Worm (Caenorhabditis elegans) whole organism, L4 larva: ENCODE data around the gene npp-18.
A peak's percentile ranks its signal among the peaks of the same experiment; 100 is the strongest.

ENCODE experiments used
- F37D6.2 ChIP-seq: sonication (generic microtip); optimal IDR thresholded peaks from 2 replicates; lab custom pipeline; 2016; ENCODE audit warnings: mild to moderate bottlenecking, missing genetic modification characterization, missing compliant biosample characterization
- F49E8.2 ChIP-seq: sonication (generic microtip); optimal IDR thresholded peaks from 2 replicates; lab custom pipeline; 2016; ENCODE audit warnings: missing compliant biosample characterization, mild to moderate bottlenecking, missing genetic modification characterization, borderline replicate concordance
- T26A8.4 ChIP-seq: fragments of 200-800 bp; sonication (Bioruptor generic); IDR thresholded peaks from 2 replicates; pipeline ENCODE4 v1.3.6; 2022; ENCODE audit warnings: missing genetic modification characterization, missing compliant biosample characterization
- Y105C5A.15 ChIP-seq: fragments of 200-800 bp; sonication (Bioruptor generic); IDR thresholded peaks from 2 replicates; pipeline ENCODE4 v1.3.6; 2022; ENCODE audit warnings: missing genetic modification characterization, missing compliant biosample characterization
- Y75B8A.6 ChIP-seq: fragments of 200-800 bp; sonication (Bioruptor generic); IDR thresholded peaks from 2 replicates; pipeline ENCODE4 v1.3.6; 2022; ENCODE audit warnings: missing genetic modification reagents, missing genetic modification characterization, missing compliant biosample characterization
- ZK546.5 ChIP-seq, 2 experiments: sonication (generic microtip); optimal IDR thresholded peaks; 2 replicates each; lab custom pipeline; 2017; ENCODE audit warnings: missing biosample characterization in 2 of 2, missing genetic modification characterization in 2 of 2
- aha-1 ChIP-seq: fragments of 150-350 bp; peaks from one replicate; lab custom pipeline; 2014; ENCODE audit warnings: missing biosample characterization, missing genetic modification characterization
- ama-1 ChIP-seq: fragments of 150-350 bp; optimal IDR thresholded peaks from 2 replicates; lab custom pipeline; 2014; ENCODE audit warnings: inconsistent platforms, mixed read lengths
- ceh-28 ChIP-seq: fragments of 150-350 bp; optimal IDR thresholded peaks from 2 replicates; lab custom pipeline; 2014; ENCODE audit warnings: missing biosample characterization, missing genetic modification reagents, missing genetic modification characterization
- ceh-44 ChIP-seq: fragments of 200-800 bp; sonication (Bioruptor generic); IDR thresholded peaks from 2 replicates; pipeline ENCODE4 v1.3.6; 2022; ENCODE audit warnings: missing genetic modification reagents, missing genetic modification characterization, missing compliant biosample characterization
- ceh-82 ChIP-seq: sonication (generic microtip); optimal IDR thresholded peaks from 2 replicates; lab custom pipeline; 2017; ENCODE audit warnings: missing biosample characterization, missing genetic modification characterization
- ces-1 ChIP-seq: fragments of 150-350 bp; sonication (generic microtip); optimal IDR thresholded peaks from 4 replicates; lab custom pipeline; 2014; ENCODE audit warnings: missing biosample characterization, missing genetic modification reagents, missing genetic modification characterization
- daf-16 ChIP-seq, 3 experiments: sonication (generic microtip); optimal IDR thresholded peaks; 2 replicates each; lab custom pipeline; 2016 to 2017; ENCODE audit warnings: missing genetic modification characterization in 3 of 3, missing genetic modification reagents in 3 of 3, mild to moderate bottlenecking in 2 of 3, missing compliant biosample characterization in 2 of 3, missing biosample characterization in 1 of 3, moderate library complexity in 1 of 3
- daf-19 ChIP-seq: fragments of 200-800 bp; sonication (Bioruptor generic); conservative IDR thresholded peaks from 2 replicates; pipeline ENCODE4 v1.3.6; 2022; ENCODE audit warnings: missing genetic modification characterization, missing compliant biosample characterization
- dmd-6 ChIP-seq: fragments of 200-800 bp; sonication (Bioruptor generic); IDR thresholded peaks from 2 replicates; pipeline ENCODE4 v1.3.6; 2022; ENCODE audit warnings: missing genetic modification reagents, missing genetic modification characterization, missing compliant biosample characterization
- dmd-8 ChIP-seq: fragments of 200-800 bp; sonication (Bioruptor generic); IDR thresholded peaks from 2 replicates; pipeline ENCODE4 v1.3.6; 2022; ENCODE audit warnings: missing genetic modification characterization, missing compliant biosample characterization
- dpl-1 ChIP-seq: fragments of 150-350 bp; optimal IDR thresholded peaks from 2 replicates; lab custom pipeline; 2014; ENCODE audit warnings: missing biosample characterization, missing genetic modification reagents, missing genetic modification characterization
- dve-1 ChIP-seq: sonication (generic microtip); optimal IDR thresholded peaks from 2 replicates; lab custom pipeline; 2017; ENCODE audit warnings: antibody characterized with exemption, mild to moderate bottlenecking, missing genetic modification characterization, missing compliant biosample characterization; ENCODE audit not compliant: insufficient read depth
- egl-27 ChIP-seq: sonication (generic microtip); optimal IDR thresholded peaks from 3 replicates; lab custom pipeline; 2017; ENCODE audit warnings: missing biosample characterization, missing genetic modification reagents, missing genetic modification characterization
- fos-1 ChIP-seq: fragments of 150-350 bp; optimal IDR thresholded peaks from 2 replicates; lab custom pipeline; 2014; ENCODE audit warnings: missing biosample characterization, missing genetic modification characterization
- hlh-30 ChIP-seq: sonication (generic microtip); optimal IDR thresholded peaks from 2 replicates; lab custom pipeline; 2017; ENCODE audit warnings: antibody characterized with exemption, mild to moderate bottlenecking, missing genetic modification characterization, missing compliant biosample characterization; ENCODE audit not compliant: insufficient read depth
- jun-1 ChIP-seq: fragments of 150-350 bp; optimal IDR thresholded peaks from 2 replicates; lab custom pipeline; 2014; ENCODE audit warnings: missing biosample characterization, missing genetic modification reagents, missing genetic modification characterization
- lim-7 ChIP-seq: fragments of 200-800 bp; sonication (Bioruptor generic); IDR thresholded peaks from 2 replicates; pipeline ENCODE4 v1.3.6; 2022; ENCODE audit warnings: missing genetic modification characterization, missing compliant biosample characterization
- lin-38 ChIP-seq: fragments of 200-800 bp; sonication (Bioruptor generic); IDR thresholded peaks from 2 replicates; pipeline ENCODE4 v1.3.6; 2022; ENCODE audit warnings: missing genetic modification reagents, missing genetic modification characterization, missing compliant biosample characterization
- lsy-2 ChIP-seq, 2 experiments: fragments of 150-350 bp in 1 of 2; sonication (generic microtip) in 1 of 2; optimal IDR thresholded peaks; 2 replicates each; lab custom pipeline; 2014 to 2017; ENCODE audit warnings: missing biosample characterization in 2 of 2, missing genetic modification characterization in 2 of 2
- mdl-1 ChIP-seq, 2 experiments: fragments of 150-350 bp in 1 of 2; sonication (generic microtip) in 1 of 2; optimal IDR thresholded peaks; 2 replicates each; lab custom pipeline; 2014 to 2017; ENCODE audit warnings: missing biosample characterization in 2 of 2, missing genetic modification characterization in 2 of 2
- mdt-29 ChIP-seq: fragments of 200-800 bp; sonication (Bioruptor generic); IDR thresholded peaks from 2 replicates; pipeline ENCODE4 v1.3.6; 2022; ENCODE audit warnings: missing genetic modification reagents, missing genetic modification characterization, missing compliant biosample characterization
- mes-2 ChIP-seq: sonication (generic microtip); optimal IDR thresholded peaks from 2 replicates; lab custom pipeline; 2016; ENCODE audit warnings: missing genotype, mild to moderate bottlenecking, missing genetic modification characterization, missing compliant biosample characterization; ENCODE audit not compliant: poor library complexity, severe bottlenecking
- nhr-11 ChIP-seq: fragments of 150-350 bp; optimal IDR thresholded peaks from 2 replicates; lab custom pipeline; 2014; ENCODE audit warnings: missing biosample characterization, missing genetic modification characterization
- nhr-111 ChIP-seq: fragments of 200-800 bp; sonication (Bioruptor generic); optimal IDR thresholded peaks from 2 replicates; lab custom pipeline; 2018; ENCODE audit warnings: mild to moderate bottlenecking, missing genetic modification characterization, missing compliant biosample characterization
- nhr-237 ChIP-seq: sonication (generic microtip); optimal IDR thresholded peaks from 2 replicates; lab custom pipeline; 2017; ENCODE audit warnings: missing biosample characterization, missing genetic modification characterization
- nhr-25 ChIP-seq: sonication (generic microtip); optimal IDR thresholded peaks from 2 replicates; lab custom pipeline; 2017; ENCODE audit warnings: missing genetic modification characterization, mild to moderate bottlenecking, missing compliant biosample characterization, antibody characterized with exemption, moderate library complexity, borderline replicate concordance; ENCODE audit not compliant: insufficient read depth
- pqm-1 ChIP-seq: sonication (generic microtip); optimal IDR thresholded peaks from 2 replicates; lab custom pipeline; 2017; ENCODE audit warnings: missing biosample characterization, missing genetic modification characterization
- set-16 ChIP-seq: fragments of 200-800 bp; sonication (Bioruptor generic); IDR thresholded peaks from 2 replicates; pipeline ENCODE4 v1.3.6; 2022; ENCODE audit warnings: missing genetic modification reagents, missing genetic modification characterization, missing compliant biosample characterization
- skn-1 ChIP-seq: fragments of 150-350 bp; optimal IDR thresholded peaks from 2 replicates; lab custom pipeline; 2014; ENCODE audit warnings: missing biosample characterization, missing genetic modification characterization
- snpc-1.2 ChIP-seq: fragments of 200-800 bp; sonication (Bioruptor generic); IDR thresholded peaks from 2 replicates; pipeline ENCODE4 v1.3.6; 2022; ENCODE audit warnings: missing genetic modification reagents, missing genetic modification characterization, missing compliant biosample characterization
- spr-3 ChIP-seq: fragments of 200-800 bp; sonication (Bioruptor generic); optimal IDR thresholded peaks from 2 replicates; lab custom pipeline; 2018; ENCODE audit warnings: mild to moderate bottlenecking, missing genetic modification characterization, missing compliant biosample characterization
- tag-97 ChIP-seq: fragments of 200-800 bp; sonication (Bioruptor generic); IDR thresholded peaks from 2 replicates; pipeline ENCODE4 v1.3.6; 2022; ENCODE audit warnings: missing genetic modification characterization, missing compliant biosample characterization
- tra-1 ChIP-seq: fragments of 200-800 bp; sonication (Bioruptor generic); IDR thresholded peaks from 2 replicates; pipeline ENCODE4 v1.3.6; 2022; ENCODE audit warnings: missing genetic modification reagents, missing genetic modification characterization, missing compliant biosample characterization
- unc-39 ChIP-seq: sonication (generic microtip); optimal IDR thresholded peaks from 2 replicates; lab custom pipeline; 2017; ENCODE audit warnings: missing biosample characterization, missing genetic modification characterization
- unc-62 ChIP-seq, 3 experiments: fragments of 150-350 bp in 1 of 3; sonication (generic microtip); optimal IDR thresholded peaks in 2 of 3; peaks in 1 of 3; 1 replicate in 1 of 3; 2 replicates in 2 of 3; lab custom pipeline; 2014 to 2017; ENCODE audit warnings: missing biosample characterization in 3 of 3, missing genetic modification characterization in 3 of 3, missing genetic modification reagents in 3 of 3, missing genotype in 1 of 3
- vab-7 ChIP-seq: fragments of 200-800 bp; sonication (Bioruptor generic); IDR thresholded peaks from 2 replicates; pipeline ENCODE4 v1.3.6; 2022; ENCODE audit warnings: missing genetic modification reagents, missing genetic modification characterization, missing compliant biosample characterization
- zag-1 ChIP-seq: fragments of 150-350 bp; optimal IDR thresholded peaks from 2 replicates; lab custom pipeline; 2014; ENCODE audit warnings: missing biosample characterization, missing genetic modification characterization
- zip-2 ChIP-seq: fragments of 150-350 bp; optimal IDR thresholded peaks from 2 replicates; lab custom pipeline; 2014; ENCODE audit warnings: missing biosample characterization, missing genetic modification characterization
- ztf-11 ChIP-seq: fragments of 150-350 bp; optimal IDR thresholded peaks from 2 replicates; lab custom pipeline; 2014; ENCODE audit warnings: missing biosample characterization, missing genetic modification characterization

The npp-18 gene

DNA sequence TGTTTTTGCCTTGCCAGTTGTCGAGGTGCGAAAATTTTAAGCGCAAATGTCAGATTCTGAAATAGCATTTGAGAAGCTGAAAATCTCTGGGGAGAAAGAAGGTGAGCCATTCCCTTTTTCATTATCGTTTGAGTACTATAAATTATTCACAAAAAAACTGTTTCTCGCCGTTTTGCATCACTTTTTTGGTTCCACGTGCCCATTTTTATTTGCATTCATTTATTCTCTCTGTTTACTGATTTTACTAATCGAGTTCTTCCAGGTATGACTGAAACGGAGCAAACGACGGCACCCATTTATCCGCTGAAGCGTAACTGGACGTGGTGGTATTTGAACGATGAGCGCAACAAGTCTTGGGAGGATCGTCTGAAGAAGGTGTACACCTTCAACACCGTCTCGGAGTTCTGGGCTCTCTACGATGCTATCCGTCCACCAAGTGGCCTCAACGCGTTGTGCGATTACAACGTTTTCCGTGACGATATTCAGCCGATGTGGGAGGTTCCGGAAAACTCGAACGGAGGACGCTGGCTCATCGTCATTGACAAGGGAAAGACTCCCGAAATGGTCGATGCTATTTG is 47.0 kb downstream of the npp-18 start:
- TF ChIP-seq Y105C5A.15 (GFP tag; lab: Robert Waterston, UW) (peak; percentile 67; the same call in 1 of the 2 replicates), aha-1 (tag; lab: Kevin White, UChicago) (peak; percentile 61), daf-19 (GFP tag; lab: Robert Waterston, UW) (no peak), tra-1 (GFP tag; lab: Robert Waterston, UW) (no peak), snpc-1.2 (GFP tag; lab: Robert Waterston, UW) (peak; percentile 14; the same call in 1 of the 2 replicates), set-16 (GFP tag; lab: Robert Waterston, UW) (0 out of 2 replicates have a peak, but pooled peaks have one; percentile 4), jun-1 (no peak), dmd-8 (0 out of 2 replicates have a peak, but pooled peaks have one; percentile 14)
- TF ChIP-seq, all 104 proteins: peak for 5

- TF ChIP-seq F37D6.2 = no peak
- TF ChIP-seq nhr-11 (tag; lab: Kevin White, UChicago) = peak; percentile 77
- TF ChIP-seq mes-2 = peak; percentile 36
- no peak for TF ChIP-seq F49E8.2 (tag; lab: Kevin White, UChicago)
- no peak for TF ChIP-seq ces-1 (GFP tag; lab: Kevin White, UChicago)
- no peak for TF ChIP-seq dmd-8
- TF ChIP-seq mdl-1 (tag; optimal IDR thresholded peaks at IDR 0.05; lab: Kevin White, UChicago) = no peak
- no peak for TF ChIP-seq unc-62 (GFP tag; optimal IDR thresholded peaks at IDR 0.05 in 1 of 2; lab: Kevin White, UChicago)
- no peak for TF ChIP-seq unc-62 (tag; optimal IDR thresholded peaks at IDR 0.05; lab: Kevin White, UChicago)
- peak; percentile 37 for TF ChIP-seq dpl-1 (GFP tag; lab: Kevin White, UChicago)
- TF ChIP-seq vab-7 = no peak
- peak; percentile 40; the same call in 1 of the 2 replicates for TF ChIP-seq dmd-6
- no peak for TF ChIP-seq daf-16 (GFP tag; optimal IDR thresholded peaks at IDR 0.05; lab: Kevin White, UChicago)
- peak; percentile 62 for TF ChIP-seq daf-16 (tag; optimal IDR thresholded peaks at IDR 0.05; lab: Kevin White, UChicago)
- no peak for TF ChIP-seq jun-1
- TF ChIP-seq nhr-25 = no peak
- no peak for TF ChIP-seq aha-1 (tag; lab: Kevin White, UChicago)
- peak in 1 of 2 experiments; percentile 30 for TF ChIP-seq lsy-2 (tag; optimal IDR thresholded peaks at IDR 0.05; lab: Kevin White, UChicago)
- peak; percentile 1 for TF ChIP-seq pqm-1
- no peak for TF ChIP-seq Y105C5A.15 (GFP tag; lab: Robert Waterston, UW)
- no peak for TF ChIP-seq skn-1 (tag; lab: Kevin White, UChicago)
- no peak for TF ChIP-seq zag-1 (tag; lab: Kevin White, UChicago)
- TF ChIP-seq spr-3 = no peak
- TF ChIP-seq ceh-82 = no peak
- TF ChIP-seq zip-2 (tag; lab: Kevin White, UChicago) = no peak
- TF ChIP-seq tag-97 (GFP tag; lab: Robert Waterston, UW) = no peak
- TF ChIP-seq dve-1 (tag; lab: Kevin White, UChicago) = peak; percentile 73
- peak; percentile 18; the same call in 1 of the 2 replicates for TF ChIP-seq lin-38 (GFP tag; lab: Robert Waterston, UW)
- no peak for TF ChIP-seq unc-39 (tag; lab: Kevin White, UChicago)
- no peak for TF ChIP-seq ceh-44
- no peak for TF ChIP-seq ama-1 (lab: Kevin White, UChicago)
- TF ChIP-seq T26A8.4 (GFP tag; lab: Robert Waterston, UW) = no peak
- TF ChIP-seq ztf-11 = no peak
- 0 out of 2 replicates have a peak, but pooled peaks have one; percentile 36 for TF ChIP-seq snpc-1.2 (GFP tag; lab: Robert Waterston, UW)
- TF ChIP-seq fos-1 (tag; lab: Kevin White, UChicago) = no peak
- TF ChIP-seq nhr-237 (tag; lab: Kevin White, UChicago) = no peak
- no peak for TF ChIP-seq nhr-111 (GFP tag; lab: Kevin White, UChicago)
- TF ChIP-seq tra-1 (GFP tag; lab: Robert Waterston, UW) = no peak
- TF ChIP-seq lim-7 (GFP tag; lab: Robert Waterston, UW) = no peak
- no peak for TF ChIP-seq mdt-29 (GFP tag; lab: Robert Waterston, UW)
- TF ChIP-seq ceh-28 (tag; lab: Kevin White, UChicago) = no peak
- no peak for TF ChIP-seq Y75B8A.6 (GFP tag; lab: Robert Waterston, UW)
- no peak for TF ChIP-seq egl-27 (tag; lab: Kevin White, UChicago)
- peak; percentile 62 for TF ChIP-seq hlh-30 (tag; lab: Kevin White, UChicago)
- TF ChIP-seq ZK546.5 (tag; optimal IDR thresholded peaks at IDR 0.05; lab: Kevin White, UChicago) = no peak
- no peak for TF ChIP-seq set-16 (GFP tag; lab: Robert Waterston, UW)
These were observed 48.0 kb downstream of the npp-18 start, which contains the start of gene acaa-2 for ce11 chrIII:13344538-13345136. Gene acaa-2, plus strand, starts transcription at chrIII:13344937.
